Worm (Caenorhabditis elegans) whole organism, young adult: ENCODE measurements around the gene C34H4.5.
A peak's percentile ranks its signal among the peaks of the same experiment; 100 is the strongest.

Experiments used
- B0035.1 ChIP-seq: sonication (generic microtip); optimal IDR thresholded peaks from 2 replicates; lab custom pipeline; 2016; ENCODE audit warnings: missing genetic modification characterization, mild to moderate bottlenecking, missing compliant biosample characterization, missing genotype, missing genetic modification reagents
- F10E7.11 ChIP-seq: sonication (generic microtip); optimal IDR thresholded peaks from 2 replicates; lab custom pipeline; 2017; ENCODE audit warnings: mild to moderate bottlenecking, missing genetic modification characterization, moderate library complexity, missing compliant biosample characterization
- K12H6.12 ChIP-seq: fragments of 200-800 bp; sonication (Bioruptor generic); optimal IDR thresholded peaks from 2 replicates; lab custom pipeline; 2018; ENCODE audit warnings: mild to moderate bottlenecking, missing genetic modification characterization, missing compliant biosample characterization
- Y53F4B.3 ChIP-seq: fragments of 200-800 bp; sonication (Bioruptor generic); IDR thresholded peaks from 2 replicates; pipeline ENCODE4 v1.3.6; 2022; ENCODE audit warnings: missing genetic modification reagents, missing genetic modification characterization, missing compliant biosample characterization
- Y67H2A.10 ChIP-seq: fragments of 200-800 bp; sonication (Bioruptor generic); conservative IDR thresholded peaks from 2 replicates; pipeline ENCODE4 v1.3.6; 2022; ENCODE audit warnings: missing genetic modification reagents, missing genetic modification characterization, missing compliant biosample characterization
- ama-1 ChIP-seq, 3 experiments: fragments of 150-350 bp in 1 of 3; sonication (generic microtip) in 2 of 3; optimal IDR thresholded peaks; 2 replicates each; lab custom pipeline; 2014 to 2018; ENCODE audit warnings: missing biosample characterization in 2 of 3, missing genetic modification characterization in 2 of 3, missing genetic modification reagents in 2 of 3
- attf-3 ChIP-seq: fragments of 200-800 bp; sonication (Bioruptor generic); conservative IDR thresholded peaks from 2 replicates; pipeline ENCODE4 v1.3.6; 2022; ENCODE audit warnings: missing genetic modification reagents, missing genetic modification characterization, missing compliant biosample characterization
- cebp-2 ChIP-seq: fragments of 200-800 bp; sonication (Bioruptor generic); IDR thresholded peaks from 2 replicates; pipeline ENCODE4 v1.3.6; 2022; ENCODE audit warnings: missing genetic modification characterization, missing compliant biosample characterization
- ceh-58 ChIP-seq: fragments of 200-800 bp; sonication (Bioruptor generic); IDR thresholded peaks from 2 replicates; pipeline ENCODE4 v1.3.6; 2022; ENCODE audit warnings: missing genetic modification characterization, missing compliant biosample characterization
- ceh-79 ChIP-seq: sonication (generic microtip); optimal IDR thresholded peaks from 2 replicates; lab custom pipeline; 2017; ENCODE audit warnings: mild to moderate bottlenecking, missing genetic modification characterization, missing compliant biosample characterization
- egrh-3 ChIP-seq: fragments of 200-800 bp; sonication (Bioruptor generic); IDR thresholded peaks from 2 replicates; pipeline ENCODE4 v1.3.6; 2022; ENCODE audit warnings: missing genetic modification reagents, missing genetic modification characterization, missing compliant biosample characterization
- hlh-12 ChIP-seq: sonication (generic microtip); optimal IDR thresholded peaks from 2 replicates; lab custom pipeline; 2016; ENCODE audit warnings: missing genetic modification characterization, missing compliant biosample characterization
- hmg-1.2 ChIP-seq: fragments of 200-800 bp; sonication (Bioruptor generic); IDR thresholded peaks from 2 replicates; pipeline ENCODE4 v1.3.6; 2022; ENCODE audit warnings: missing genetic modification reagents, missing genetic modification characterization, missing compliant biosample characterization
- hrde-1 ChIP-seq: sonication (generic microtip); optimal IDR thresholded peaks from 2 replicates; lab custom pipeline; 2016; ENCODE audit warnings: missing genetic modification characterization, mild to moderate bottlenecking, missing compliant biosample characterization, moderate library complexity, missing genotype, missing genetic modification reagents, borderline replicate concordance
- hsf-1 ChIP-seq: fragments of 200-800 bp; sonication (Bioruptor generic); IDR thresholded peaks from 2 replicates; pipeline ENCODE4 v1.3.6; 2022; ENCODE audit warnings: missing genetic modification reagents, missing genetic modification characterization, missing compliant biosample characterization
- let-526 ChIP-seq: fragments of 200-800 bp; sonication (Bioruptor generic); IDR thresholded peaks from 2 replicates; pipeline ENCODE4 v1.3.6; 2022; ENCODE audit warnings: missing genetic modification reagents, missing genetic modification characterization, missing compliant biosample characterization
- let-607 ChIP-seq, 2 experiments: fragments of 200-800 bp in 1 of 2; sonication (Bioruptor generic) in 1 of 2; sonication (generic microtip) in 1 of 2; optimal IDR thresholded peaks; 2 replicates each; lab custom pipeline; 2016 to 2018; ENCODE audit warnings: mild to moderate bottlenecking in 2 of 2, missing compliant biosample characterization in 2 of 2, missing genetic modification characterization in 2 of 2, moderate library complexity in 2 of 2, missing genotype in 1 of 2
- lin-26 ChIP-seq: fragments of 200-800 bp; sonication (Bioruptor generic); IDR thresholded peaks from 2 replicates; pipeline ENCODE4 v1.3.6; 2022; ENCODE audit warnings: missing genetic modification reagents, missing genetic modification characterization, missing compliant biosample characterization
- lin-35 ChIP-seq, 3 experiments: fragments of 150-350 bp in 2 of 3; sonication (generic microtip) in 1 of 3; optimal IDR thresholded peaks; 2 replicates each; lab custom pipeline; 2014 to 2018; ENCODE audit warnings: missing biosample characterization in 3 of 3, missing genetic modification characterization in 3 of 3, missing genetic modification reagents in 3 of 3
- lin-54 ChIP-seq: fragments of 200-800 bp; sonication (Bioruptor generic); optimal IDR thresholded peaks from 2 replicates; lab custom pipeline; 2018; ENCODE audit warnings: mild to moderate bottlenecking, missing genetic modification characterization, missing compliant biosample characterization
- lir-1 ChIP-seq: fragments of 200-800 bp; sonication (Bioruptor generic); conservative IDR thresholded peaks from 2 replicates; pipeline ENCODE4 v1.3.6; 2022; ENCODE audit warnings: missing genetic modification reagents, missing genetic modification characterization, missing compliant biosample characterization
- madf-6 ChIP-seq: fragments of 200-800 bp; sonication (Bioruptor generic); IDR thresholded peaks from 2 replicates; pipeline ENCODE4 v1.3.6; 2022; ENCODE audit warnings: missing genetic modification reagents, missing genetic modification characterization, missing compliant biosample characterization
- mel-28 ChIP-seq: sonication (generic microtip); optimal IDR thresholded peaks from 2 replicates; lab custom pipeline; 2016; ENCODE audit warnings: borderline replicate concordance, mild to moderate bottlenecking, missing genetic modification characterization, missing compliant biosample characterization
- nfya-1 ChIP-seq: sonication (generic microtip); optimal IDR thresholded peaks from 2 replicates; lab custom pipeline; 2017; ENCODE audit warnings: antibody characterized with exemption, missing compliant biosample characterization, missing genetic modification characterization, borderline replicate concordance; ENCODE audit not compliant: insufficient read depth
- nfyb-1 ChIP-seq: fragments of 200-800 bp; sonication (Bioruptor generic); IDR thresholded peaks from 2 replicates; pipeline ENCODE4 v1.3.6; 2022; ENCODE audit warnings: missing genetic modification reagents, missing genetic modification characterization, missing compliant biosample characterization
- nhr-120 ChIP-seq: fragments of 200-800 bp; sonication (Bioruptor generic); IDR thresholded peaks from 2 replicates; pipeline ENCODE4 v1.3.6; 2022; ENCODE audit warnings: missing genetic modification characterization, missing compliant biosample characterization
- nhr-27 ChIP-seq: fragments of 200-800 bp; sonication (Bioruptor generic); optimal IDR thresholded peaks from 2 replicates; lab custom pipeline; 2018; ENCODE audit warnings: mild to moderate bottlenecking, missing genetic modification characterization, moderate library complexity, missing compliant biosample characterization
- nhr-90 ChIP-seq: sonication (generic microtip); optimal IDR thresholded peaks from 2 replicates; lab custom pipeline; 2016; ENCODE audit warnings: missing genotype, mild to moderate bottlenecking, missing genetic modification characterization, missing compliant biosample characterization
- rcor-1 ChIP-seq: fragments of 200-800 bp; sonication (Bioruptor generic); IDR thresholded peaks from 2 replicates; pipeline ENCODE4 v1.3.6; 2022; ENCODE audit warnings: missing genetic modification reagents, missing genetic modification characterization, missing compliant biosample characterization
- snpc-1.1 ChIP-seq: sonication (generic microtip); optimal IDR thresholded peaks from 2 replicates; lab custom pipeline; 2017; ENCODE audit warnings: missing genetic modification characterization, mild to moderate bottlenecking, missing compliant biosample characterization, antibody characterized with exemption, moderate library complexity, missing genotype, missing genetic modification reagents; ENCODE audit not compliant: insufficient read depth
- somi-1 ChIP-seq: fragments of 200-800 bp; sonication (Bioruptor generic); optimal IDR thresholded peaks from 2 replicates; lab custom pipeline; 2018; ENCODE audit warnings: mild to moderate bottlenecking, missing genetic modification characterization, missing compliant biosample characterization
- tbp1 ChIP-seq: fragments of 200-800 bp; sonication (Bioruptor generic); optimal IDR thresholded peaks from 2 replicates; lab custom pipeline; 2018; ENCODE audit warnings: mild to moderate bottlenecking, missing genetic modification characterization, missing compliant biosample characterization
- tlf-1 ChIP-seq: fragments of 200-800 bp; sonication (Bioruptor generic); optimal IDR thresholded peaks from 2 replicates; lab custom pipeline; 2018; ENCODE audit warnings: mild to moderate bottlenecking, missing genetic modification characterization, missing compliant biosample characterization
- unc-130 ChIP-seq: sonication (generic microtip); optimal IDR thresholded peaks from 2 replicates; lab custom pipeline; 2016; ENCODE audit warnings: missing genetic modification reagents, missing genetic modification characterization, missing compliant biosample characterization
- zfh-2 ChIP-seq: fragments of 200-800 bp; sonication (Bioruptor generic); conservative IDR thresholded peaks from 2 replicates; pipeline ENCODE4 v1.3.6; 2022; ENCODE audit warnings: missing genetic modification reagents, missing genetic modification characterization, missing compliant biosample characterization
- ztf-18 ChIP-seq: sonication (generic microtip); optimal IDR thresholded peaks from 2 replicates; lab custom pipeline; 2016; ENCODE audit warnings: missing genotype, mild to moderate bottlenecking, missing genetic modification characterization, missing compliant biosample characterization
- ztf-22 ChIP-seq: fragments of 200-800 bp; sonication (Bioruptor generic); optimal IDR thresholded peaks from 2 replicates; lab custom pipeline; 2018; ENCODE audit warnings: mild to moderate bottlenecking, missing genetic modification characterization, moderate library complexity, missing compliant biosample characterization
- ztf-3 ChIP-seq: fragments of 200-800 bp; sonication (Bioruptor generic); optimal IDR thresholded peaks from 2 replicates; lab custom pipeline; 2018; ENCODE audit warnings: mild to moderate bottlenecking, missing genetic modification characterization, missing compliant biosample characterization

Gene C34H4.5

ce11 chrIV:1595802-1596201 is 45.8 kb upstream of the C34H4.5 start, which contains the start of gene npp-8 (continued):
- peak; percentile 80 for TF ChIP-seq rcor-1

ce11 chrIV:1576731-1577130 is 26.7 kb upstream of the C34H4.5 start, which contains the start of gene Y41D4B.14:
Gene Y41D4B.14, plus strand, starts transcription at chrIV:1577031.
- no peak for TF ChIP-seq nhr-90 (tag; lab: Kevin White, UChicago)
- TF ChIP-seq somi-1 (GFP tag; lab: Kevin White, UChicago) = no peak
- no peak for TF ChIP-seq ztf-22
- no peak for TF ChIP-seq hmg-1.2
- no peak for TF ChIP-seq snpc-1.1 (tag; lab: Kevin White, UChicago)
- no peak for TF ChIP-seq K12H6.12 (tag; lab: Kevin White, UChicago)
- TF ChIP-seq tbp1 (GFP tag; lab: Kevin White, UChicago) = no peak
- no peak for TF ChIP-seq ztf-18 (tag; lab: Kevin White, UChicago)
- no peak for TF ChIP-seq lir-1
- TF ChIP-seq tlf-1 = no peak
- TF ChIP-seq hrde-1 (tag; lab: Kevin White, UChicago) = no peak
- no peak for TF ChIP-seq ztf-3
- no peak for TF ChIP-seq ceh-58 (GFP tag; lab: Robert Waterston, UW)
- TF ChIP-seq let-607 (tag; optimal IDR thresholded peaks at IDR 0.05; lab: Kevin White, UChicago) = no peak
- TF ChIP-seq lin-26 = no peak
- TF ChIP-seq F10E7.11 = no peak
- no peak for TF ChIP-seq Y67H2A.10 (GFP tag; lab: Robert Waterston, UW)
- no peak for TF ChIP-seq Y53F4B.3 (GFP tag; lab: Robert Waterston, UW)
- no peak for TF ChIP-seq mel-28

- TF ChIP-seq madf-6 (peak; percentile 27; the same call in 1 of the 2 replicates), nhr-27 (tag; lab: Kevin White, UChicago) (no peak), B0035.1 (no peak), nfyb-1 (GFP tag; lab: Robert Waterston, UW) (peak; percentile 92), egrh-3 (GFP tag; lab: Robert Waterston, UW) (no peak), unc-130 (GFP tag; lab: Kevin White, UChicago) (no peak), nfya-1 (tag; lab: Kevin White, UChicago) (no peak)
Observed at ce11 chrIV:1567577-1567976, 17.5 kb upstream of the C34H4.5 start.

- TF ChIP-seq attf-3 = no peak
- no peak for TF ChIP-seq hlh-12
- TF ChIP-seq ama-1 (optimal IDR thresholded peaks at IDR 0.05; lab: Kevin White, UChicago) = no peak
- no peak for TF ChIP-seq ama-1 (GFP tag; optimal IDR thresholded peaks at IDR 0.05; lab: Kevin White, UChicago)
- no peak for TF ChIP-seq lin-35 (GFP tag; optimal IDR thresholded peaks at IDR 0.05; lab: Kevin White, UChicago)
- no peak for TF ChIP-seq lin-54 (GFP tag; lab: Kevin White, UChicago)
- TF ChIP-seq egrh-3 (GFP tag; lab: Robert Waterston, UW) = peak; percentile 72; the same call in 1 of the 2 replicates
- TF ChIP-seq zfh-2 (GFP tag; lab: Robert Waterston, UW) = peak; percentile 86
- no peak for TF ChIP-seq cebp-2 (GFP tag; lab: Robert Waterston, UW)
- TF ChIP-seq hsf-1 (GFP tag; lab: Robert Waterston, UW) = no peak
- no peak for TF ChIP-seq let-526 (GFP tag; lab: Robert Waterston, UW)
- TF ChIP-seq Y67H2A.10 (GFP tag; lab: Robert Waterston, UW) = no peak
- TF ChIP-seq ceh-79 = no peak
- TF ChIP-seq nhr-120 = no peak
- TF ChIP-seq, all 124 proteins: peak for 2
Observed at ce11 chrIV:1565725-1566124, 15.7 kb upstream of the C34H4.5 start.
